Fruit fly (Drosophila melanogaster) whole organism: Measurements from ENCODE around the gene CG14841.

Source experiments
- CG8478 ChIP-seq: fragments of >200 bp; optimal IDR thresholded peaks from 2 replicates; lab custom pipeline; 2018; ENCODE audit warnings: inconsistent platforms
- Dll ChIP-seq: fragments of >200 bp; optimal IDR thresholded peaks from 2 replicates; lab custom pipeline; 2017
- EcR ChIP-seq, 2 experiments: fragments of >200 bp; optimal IDR thresholded peaks; 2 replicates each; lab custom pipeline; 2017; ENCODE audit warnings: missing biosample characterization in 2 of 2, missing genetic modification characterization in 2 of 2, missing genetic modification reagents in 2 of 2
- pan ChIP-seq: fragments of >200 bp; optimal IDR thresholded peaks from 2 replicates; lab custom pipeline; 2017
- psq ChIP-seq: fragments of >200 bp; optimal IDR thresholded peaks from 2 replicates; lab custom pipeline; 2017
- usp ChIP-seq: fragments of >200 bp; optimal IDR thresholded peaks from 2 replicates; lab custom pipeline; 2017; ENCODE audit warnings: missing biosample characterization, missing genetic modification characterization, mixed read lengths

Gene CG14841

DNA sequence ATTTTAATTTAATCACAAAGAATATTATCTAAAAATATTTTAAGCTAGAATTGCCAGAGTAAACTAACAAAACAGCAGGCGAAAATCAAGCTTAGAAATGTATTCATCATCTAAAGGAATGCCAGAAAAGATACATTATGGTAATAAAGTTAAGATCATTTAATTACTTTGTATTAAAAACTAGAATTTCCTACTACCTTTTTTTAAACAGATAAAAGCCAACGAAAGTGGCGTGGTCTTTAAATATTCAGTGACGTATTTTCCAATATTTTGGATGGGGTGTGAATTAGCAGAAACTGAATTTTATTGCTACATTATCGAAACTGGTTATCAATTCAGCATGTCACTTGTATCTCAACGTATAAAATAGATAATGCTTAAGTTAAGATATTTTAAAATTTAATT lies 30.1 kb upstream of the CG14841 start:
- TF ChIP-seq pan (lab: Kevin White, UChicago) (no peak), EcR (GFP tag; optimal IDR thresholded peaks at IDR 0.05; lab: Kevin White, UChicago) (no peak), psq (lab: Kevin White, UChicago) (no peak)

- TF ChIP-seq CG8478 (lab: Kevin White, UChicago) (no peak), usp (GFP tag; lab: Kevin White, UChicago) (no peak), pan (lab: Kevin White, UChicago) (no peak), psq (lab: Kevin White, UChicago) (no peak), EcR (GFP tag; optimal IDR thresholded peaks at IDR 0.05; lab: Kevin White, UChicago) (no peak), Dll (lab: Kevin White, UChicago) (no peak)
Observed at dm6 chr3R:14291431-14291830, 29.2 kb upstream of the CG14841 start.

dm6 chr3R:14289958-14290835 lies 28.0 kb upstream of the CG14841 start:
- TF ChIP-seq pan (lab: Kevin White, UChicago) (no peak), usp (GFP tag; lab: Kevin White, UChicago) (no peak), Dll (lab: Kevin White, UChicago) (no peak), EcR (GFP tag; optimal IDR thresholded peaks at IDR 0.05; lab: Kevin White, UChicago) (no peak), psq (lab: Kevin White, UChicago) (no peak), CG8478 (lab: Kevin White, UChicago) (no peak)

DNA sequence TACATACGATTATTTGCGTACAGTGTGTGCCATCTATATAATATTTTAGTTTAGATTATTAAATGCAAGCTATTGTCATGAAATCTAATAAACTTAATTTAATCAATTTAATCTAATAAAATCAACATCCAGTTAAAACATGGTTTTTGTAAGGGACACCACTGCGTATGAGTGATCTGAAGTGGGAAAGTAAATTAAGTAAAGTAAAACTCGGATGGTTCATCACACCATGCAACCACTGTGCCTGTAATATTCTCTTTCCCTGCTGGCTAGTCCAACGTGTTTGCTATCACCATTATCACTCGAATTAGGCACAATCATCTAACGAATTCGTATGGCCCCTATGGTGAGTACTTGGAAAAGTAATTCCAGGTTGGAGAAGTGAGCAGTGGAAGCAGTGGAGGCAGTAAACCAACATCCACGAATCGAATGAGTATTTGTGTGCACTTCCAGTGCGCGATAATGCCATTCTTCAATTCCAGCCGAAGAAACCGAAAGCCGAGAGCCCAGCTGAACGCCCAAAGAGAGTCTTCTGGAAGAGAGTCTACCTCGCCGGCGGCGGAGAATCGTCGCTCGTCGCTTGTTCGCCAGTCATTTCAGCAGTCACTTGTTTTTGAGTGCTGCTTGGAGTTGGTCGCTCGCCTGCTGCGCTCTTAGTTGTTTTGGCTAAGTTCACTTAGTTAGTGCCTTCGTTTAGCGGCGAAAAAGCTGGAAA lies 26.6 kb upstream of the CG14841 start, which contains the start of gene red:
Gene red (plus strand): TSS at position 403 of the 715 bp plus-strand sequence.
- TF ChIP-seq EcR (GFP tag; optimal IDR thresholded peaks at IDR 0.05; lab: Kevin White, UChicago) (no peak), Dll (lab: Kevin White, UChicago) (no peak), psq (lab: Kevin White, UChicago) (no peak), usp (GFP tag; lab: Kevin White, UChicago) (no peak), pan (lab: Kevin White, UChicago) (no peak), CG8478 (lab: Kevin White, UChicago) (no peak)

DNA sequence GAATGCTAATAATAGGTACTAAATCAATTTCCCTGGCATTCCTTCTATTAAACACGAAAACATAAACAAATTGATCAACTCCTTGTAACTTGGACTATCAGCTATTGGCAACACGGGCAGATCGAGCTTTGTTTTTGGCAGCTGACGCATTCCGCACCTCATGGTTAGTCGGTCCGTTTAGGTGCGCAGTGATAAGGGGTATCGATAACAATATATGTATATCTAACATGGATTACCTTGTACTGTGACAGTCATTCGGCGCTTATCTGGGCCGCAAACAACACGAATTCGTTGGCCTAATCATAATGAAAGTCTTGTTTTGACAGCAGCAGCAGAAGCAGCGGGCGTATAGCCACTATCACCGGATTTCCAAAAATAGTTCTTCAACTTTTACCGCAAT lies 25.8 kb upstream of the CG14841 start:
- no peak for TF ChIP-seq EcR (GFP tag; optimal IDR thresholded peaks at IDR 0.05; lab: Kevin White, UChicago)
- no peak for TF ChIP-seq Dll (lab: Kevin White, UChicago)
- no peak for TF ChIP-seq psq (lab: Kevin White, UChicago)
- no peak for TF ChIP-seq pan (lab: Kevin White, UChicago)
- TF ChIP-seq CG8478 (lab: Kevin White, UChicago), result no peak
- no peak for TF ChIP-seq usp (GFP tag; lab: Kevin White, UChicago)

DNA sequence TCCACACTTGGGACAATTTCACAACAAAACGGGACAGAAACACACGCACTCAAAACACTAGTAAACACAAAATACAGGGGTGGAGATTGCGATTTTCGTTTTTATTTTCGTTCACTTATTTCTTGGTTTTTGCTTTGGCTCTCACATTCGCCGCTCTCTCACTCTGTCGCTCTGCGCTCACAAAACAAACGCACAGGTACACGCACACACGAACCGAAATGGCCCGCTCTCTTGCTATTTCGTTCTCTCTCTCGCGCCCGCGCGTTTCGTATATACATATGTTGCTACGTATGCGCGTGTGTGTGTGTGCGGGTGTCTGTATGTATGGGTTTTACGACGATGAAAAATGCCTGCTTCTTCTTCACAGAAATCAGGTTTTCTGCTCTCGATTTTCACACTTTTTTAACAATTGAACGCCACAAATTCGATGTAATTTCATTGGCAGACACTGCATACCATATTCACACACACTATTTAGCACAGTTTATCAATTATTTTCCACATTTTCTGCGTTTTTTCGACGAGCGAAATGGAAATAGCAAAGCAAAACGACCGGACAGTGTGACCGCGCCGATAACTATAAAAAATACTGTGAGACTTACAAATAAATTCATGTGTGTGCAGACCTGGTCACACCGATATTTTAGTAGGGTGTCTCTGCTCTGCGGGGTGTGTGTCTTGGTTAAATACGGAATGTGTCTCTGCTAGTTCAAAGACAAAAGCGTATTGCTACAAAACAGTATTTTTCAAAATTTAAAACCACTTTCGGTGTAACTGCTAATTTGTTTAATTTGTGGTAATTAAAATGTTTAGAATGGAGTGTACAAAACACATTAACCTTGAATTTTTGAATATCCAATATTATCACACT lies 24.3 kb upstream of the CG14841 start, which contains the start of gene trx:
Gene trx (minus strand): TSS at position 584 of the 871 bp plus-strand sequence.
- TF ChIP-seq EcR (GFP tag; optimal IDR thresholded peaks at IDR 0.05; lab: Kevin White, UChicago) (no peak), CG8478 (lab: Kevin White, UChicago) (no peak), psq (lab: Kevin White, UChicago) (no peak), usp (GFP tag; lab: Kevin White, UChicago) (no peak), Dll (lab: Kevin White, UChicago) (no peak), pan (lab: Kevin White, UChicago) (no peak)

DNA sequence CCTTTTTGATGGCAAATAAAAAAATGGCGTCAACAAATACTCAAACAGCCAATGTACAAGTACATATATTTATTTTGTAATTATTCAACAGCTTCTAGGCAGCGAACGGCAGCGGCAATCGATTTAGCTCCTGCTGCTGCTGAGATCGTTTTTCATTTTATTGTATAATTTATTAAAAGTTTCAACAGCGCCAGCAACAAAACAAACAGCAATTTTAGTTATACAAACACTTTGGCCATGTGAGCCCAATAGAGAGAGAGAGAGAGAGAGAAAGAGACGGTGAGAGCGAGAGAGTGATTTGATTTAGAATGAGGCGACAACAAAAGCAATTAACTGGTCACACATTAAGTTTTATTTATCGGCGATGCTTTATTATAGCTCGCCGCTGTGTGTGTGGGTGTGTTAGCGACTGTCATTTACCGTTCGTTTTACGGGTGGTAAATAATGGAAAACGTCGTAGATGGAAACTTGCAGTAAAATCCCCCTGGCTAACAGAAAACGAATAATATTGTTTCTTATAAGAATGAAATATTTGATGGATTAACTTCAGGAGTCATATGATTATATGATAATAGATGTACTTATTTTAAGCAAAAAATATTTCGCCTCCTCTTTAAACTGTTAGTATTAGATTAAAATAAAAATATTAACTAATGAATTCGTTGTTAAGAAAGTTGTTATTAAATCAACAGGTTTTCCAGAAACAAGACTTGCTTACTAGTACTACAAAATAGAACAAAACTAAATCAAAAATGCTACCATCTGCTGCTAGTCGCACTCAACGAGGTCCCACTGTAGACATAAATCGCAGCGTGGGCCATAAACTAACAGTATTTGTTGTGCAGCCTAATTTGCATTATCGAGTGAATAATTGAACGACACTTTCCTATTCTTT lies 23.1 kb upstream of the CG14841 start:
- TF ChIP-seq usp (GFP tag; lab: Kevin White, UChicago), result no peak
- no peak for TF ChIP-seq CG8478 (lab: Kevin White, UChicago)
- TF ChIP-seq psq (lab: Kevin White, UChicago), result no peak
- TF ChIP-seq pan (lab: Kevin White, UChicago), result no peak
- TF ChIP-seq EcR (GFP tag; optimal IDR thresholded peaks at IDR 0.05; lab: Kevin White, UChicago), result no peak
- TF ChIP-seq Dll (lab: Kevin White, UChicago), result no peak

dm6 chr3R:14284422-14284760 lies 22.2 kb upstream of the CG14841 start:
- TF ChIP-seq Dll (lab: Kevin White, UChicago) (no peak), usp (GFP tag; lab: Kevin White, UChicago) (no peak), EcR (GFP tag; optimal IDR thresholded peaks at IDR 0.05; lab: Kevin White, UChicago) (no peak), pan (lab: Kevin White, UChicago) (no peak), psq (lab: Kevin White, UChicago) (no peak), CG8478 (lab: Kevin White, UChicago) (no peak)

DNA sequence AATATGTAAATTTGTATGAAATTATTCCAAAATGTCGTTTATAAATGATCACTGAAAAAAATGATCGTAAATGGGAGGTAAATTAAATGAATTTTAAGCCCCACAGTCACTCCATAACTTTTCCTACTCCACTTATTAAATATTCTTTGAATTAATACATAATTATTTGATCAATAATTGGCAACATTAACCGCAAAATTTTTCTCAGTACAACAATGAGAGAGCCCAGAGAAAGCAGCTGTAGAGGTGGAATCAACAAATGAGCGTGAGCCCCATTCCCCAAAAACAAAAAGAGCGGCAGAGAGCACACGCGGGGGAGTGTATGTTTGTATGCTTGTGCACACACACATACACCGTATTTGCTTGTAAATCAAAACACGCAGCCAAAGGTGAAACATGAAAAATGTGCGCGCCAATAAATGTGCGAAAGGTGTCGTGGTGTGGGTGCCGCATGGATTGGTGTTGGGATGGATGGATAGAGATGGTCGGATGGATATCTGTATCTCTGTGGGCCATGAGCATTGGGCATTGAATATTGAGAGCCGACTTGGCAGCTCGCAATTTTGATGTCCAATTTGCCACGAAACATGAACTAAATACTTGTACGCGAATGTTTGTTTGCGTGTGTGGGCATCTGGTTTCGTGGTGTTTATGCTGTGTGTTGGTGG lies 21.7 kb upstream of the CG14841 start:
- TF ChIP-seq Dll (lab: Kevin White, UChicago), result peak; percentile 92
- TF ChIP-seq usp (GFP tag; lab: Kevin White, UChicago), result no peak
